Fruit fly (Drosophila melanogaster) whole organism, pupa: ENCODE results near the gene geko.

Source experiments
- CG10348 ChIP-seq: fragments of 200-800 bp; sonication (Bioruptor generic); IDR thresholded peaks from 2 replicates; pipeline ENCODE4 v1.3.6; 2022; ENCODE audit warnings: missing biosample characterization, missing genetic modification characterization
- CG12605 ChIP-seq: fragments of 200-800 bp; sonication (Bioruptor generic); IDR thresholded peaks from 2 replicates; pipeline ENCODE4 v1.3.6; 2022; ENCODE audit warnings: missing biosample characterization, missing genetic modification characterization
- CG15710 ChIP-seq: fragments of 200-800 bp; sonication (Bioruptor generic); optimal IDR thresholded peaks from 2 replicates; lab custom pipeline; 2018; ENCODE audit warnings: missing biosample characterization, mild to moderate bottlenecking, missing genetic modification characterization, moderate library complexity
- CG34367 ChIP-seq: fragments of 200-800 bp; sonication (Bioruptor generic); optimal IDR thresholded peaks from 2 replicates; lab custom pipeline; 2018; ENCODE audit warnings: missing biosample characterization, mild to moderate bottlenecking, missing genetic modification characterization
- CG8159 ChIP-seq: fragments of 200-800 bp; sonication (Bioruptor generic); optimal IDR thresholded peaks from 3 replicates; lab custom pipeline; 2018; ENCODE audit warnings: missing biosample characterization, mild to moderate bottlenecking, missing genetic modification characterization, moderate library complexity
- CG9948 ChIP-seq: fragments of 200-800 bp; sonication (Bioruptor generic); optimal IDR thresholded peaks from 2 replicates; lab custom pipeline; 2018; ENCODE audit warnings: missing biosample characterization, mild to moderate bottlenecking, missing genetic modification characterization, moderate library complexity
- D1 ChIP-seq: fragments of 200-800 bp; sonication (Bioruptor generic); optimal IDR thresholded peaks from 2 replicates; lab custom pipeline; 2018; ENCODE audit warnings: missing biosample characterization, mild to moderate bottlenecking, missing genetic modification characterization, moderate library complexity
- EcR ChIP-seq: fragments of 200-800 bp; sonication (Bioruptor generic); optimal IDR thresholded peaks from 3 replicates; lab custom pipeline; 2019; ENCODE audit warnings: missing biosample characterization, missing genetic modification characterization, mild to moderate bottlenecking, moderate library complexity, missing genetic modification reagents
- Ets98B ChIP-seq: fragments of 200-800 bp; sonication (Bioruptor generic); IDR thresholded peaks from 2 replicates; pipeline ENCODE4 v1.3.6; 2022; ENCODE audit warnings: missing biosample characterization, missing genetic modification characterization
- Pif1A ChIP-seq: fragments of 200-800 bp; sonication (Bioruptor generic); optimal IDR thresholded peaks from 3 replicates; lab custom pipeline; 2016; ENCODE audit warnings: missing biosample characterization, missing genetic modification characterization
- Pif1B ChIP-seq: fragments of 200-800 bp; sonication (Bioruptor generic); optimal IDR thresholded peaks from 3 replicates; lab custom pipeline; 2016; ENCODE audit warnings: missing biosample characterization, missing genetic modification characterization
- Snoo ChIP-seq: fragments of 200-800 bp; sonication (Bioruptor generic); optimal IDR thresholded peaks from 3 replicates; lab custom pipeline; 2017; ENCODE audit warnings: missing biosample characterization, mild to moderate bottlenecking, missing genetic modification characterization, inconsistent platforms

DNA sequence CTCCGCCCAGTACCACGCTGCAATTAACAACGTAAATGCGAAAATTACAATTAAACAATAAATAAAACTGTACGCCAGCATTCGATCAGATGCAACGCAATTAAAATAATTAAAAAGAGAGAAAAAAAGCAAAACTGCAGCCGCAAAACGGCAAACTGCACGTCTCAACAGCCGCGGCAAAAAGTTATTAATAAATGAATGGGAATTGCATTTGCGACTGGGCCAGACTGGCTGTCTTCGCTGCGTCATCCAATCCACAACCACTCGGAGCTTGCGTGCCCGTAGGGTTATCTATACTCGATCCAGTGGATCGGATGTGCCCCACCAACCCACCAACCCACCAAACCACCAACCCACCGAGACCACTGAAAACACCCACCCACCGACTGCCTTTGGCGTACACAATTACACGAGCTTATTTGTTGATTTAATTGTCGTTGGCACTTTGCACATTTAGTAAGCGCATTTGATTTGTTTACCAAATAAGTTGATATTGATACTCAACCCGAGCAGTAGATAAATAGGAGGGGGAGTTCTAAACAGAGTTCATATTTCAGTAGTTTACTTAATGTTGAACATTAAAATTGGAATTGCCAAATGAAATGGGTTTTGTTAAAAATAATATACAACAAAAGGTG lies 40.5 kb downstream of the geko start:
- TF ChIP-seq CG9948 (tag; lab: Kevin White, UChicago), result no peak
- TF ChIP-seq CG34367, result no peak
- TF ChIP-seq Snoo, result no peak
- no peak for TF ChIP-seq Ets98B
- TF ChIP-seq CG12605, result no peak
- no peak for TF ChIP-seq EcR (GFP tag; lab: Kevin White, UChicago)
- TF ChIP-seq CG10348 (GFP tag; lab: Robert Waterston, UW), result no peak
- no peak for TF ChIP-seq CG8159 (tag; lab: Kevin White, UChicago)
- no peak for TF ChIP-seq CG15710 (tag; lab: Kevin White, UChicago)
- TF ChIP-seq Pif1A (GFP tag; lab: Kevin White, UChicago), result no peak
- TF ChIP-seq D1 (tag; lab: Kevin White, UChicago), result no peak
- TF ChIP-seq Pif1B (GFP tag; lab: Kevin White, UChicago), result no peak
